Worm (Caenorhabditis elegans): ENCODE results near the gene C27A7.3.

ce11 chrV:12113726-12114125, 27.0 kb upstream of the C27A7.3 start:
- TF ChIP-seq ama-1 (optimal IDR thresholded peaks at IDR 0.05) (no peak), ztf-4 (tag; optimal IDR thresholded peaks at IDR 0.05) (no peak), fos-1 (tag; optimal IDR thresholded peaks at IDR 0.05) (no peak), nhr-28 (tag; optimal IDR thresholded peaks at IDR 0.05) (no peak), mep-1 (tag; optimal IDR thresholded peaks at IDR 0.05) (no peak), ceh-88 (GFP tag; IDR thresholded peaks at IDR 0.05) (no peak), nhr-11 (tag; optimal IDR thresholded peaks at IDR 0.05) (no peak), nhr-20 (tag; optimal IDR thresholded peaks at IDR 0.05) (no peak), hlh-4 (tag; optimal IDR thresholded peaks at IDR 0.05) (no peak), unc-62 (GFP tag; optimal IDR thresholded peaks at IDR 0.05) (no peak), unc-98 (GFP tag; IDR thresholded peaks at IDR 0.05) (no peak), skn-1 (tag; optimal IDR thresholded peaks at IDR 0.05) (no peak), snpc-4 (tag; optimal IDR thresholded peaks at IDR 0.05) (no peak), unc-86 (tag; optimal IDR thresholded peaks at IDR 0.05) (no peak)
